Worm (Caenorhabditis elegans) whole organism, L1 larva: ENCODE results near the gene ttr-57.

Experiments
- ama-1 ChIP-seq: fragments of 150-350 bp; optimal IDR thresholded peaks from 2 replicates; lab custom pipeline; 2014
- elt-3 ChIP-seq, 6 experiments: fragments of 150-350 bp in 1 of 6; sonication (generic microtip); optimal IDR thresholded peaks; 2 replicates each; lab custom pipeline; 2017 to 2018; ENCODE audit warnings: missing biosample characterization in 6 of 6, missing genetic modification characterization in 6 of 6, inconsistent platforms in 1 of 6
- fkh-8 ChIP-seq: sonication (generic microtip); optimal IDR thresholded peaks from 2 replicates; lab custom pipeline; 2016; ENCODE audit warnings: mild to moderate bottlenecking, missing genetic modification characterization, missing compliant biosample characterization
- jun-1 ChIP-seq: fragments of 150-350 bp; optimal IDR thresholded peaks from 2 replicates; lab custom pipeline; 2014; ENCODE audit warnings: missing biosample characterization, missing genetic modification reagents, missing genetic modification characterization
- lsy-2 ChIP-seq, 2 experiments: fragments of 150-350 bp; optimal IDR thresholded peaks; 2 replicates each; lab custom pipeline; 2014; ENCODE audit warnings: missing biosample characterization in 2 of 2, missing genetic modification characterization in 2 of 2
- mab-9 ChIP-seq: fragments of 200-800 bp; sonication (Bioruptor generic); IDR thresholded peaks from 2 replicates; pipeline ENCODE4 v1.3.6; 2022; ENCODE audit warnings: missing genetic modification reagents, missing genetic modification characterization, missing compliant biosample characterization
- nhr-85 ChIP-seq: sonication (generic microtip); peaks from one replicate; lab custom pipeline; 2016; ENCODE audit warnings: missing genetic modification characterization, inconsistent platforms, missing compliant biosample characterization
- pqm-1 ChIP-seq: sonication (generic microtip); optimal IDR thresholded peaks from 3 replicates; lab custom pipeline; 2017; ENCODE audit warnings: missing biosample characterization, missing genetic modification characterization
- snpc-4 ChIP-seq: fragments of 150-350 bp; optimal IDR thresholded peaks from 2 replicates; lab custom pipeline; 2014; ENCODE audit warnings: missing biosample characterization, missing genetic modification characterization
- ztf-11 ChIP-seq, 2 experiments: sonication (generic microtip); optimal IDR thresholded peaks; 2 replicates each; lab custom pipeline; 2016 to 2017; ENCODE audit warnings: missing genetic modification characterization in 2 of 2, missing biosample characterization in 1 of 2, missing compliant biosample characterization in 1 of 2
- ztf-4 ChIP-seq: fragments of 150-350 bp; optimal IDR thresholded peaks from 2 replicates; lab custom pipeline; 2014; ENCODE audit warnings: missing biosample characterization, missing genetic modification characterization

- TF ChIP-seq ztf-4: no peak
- TF ChIP-seq ama-1 (lab: Kevin White, UChicago): no peak
- TF ChIP-seq snpc-4: no peak
- no peak for TF ChIP-seq fkh-8 (tag; lab: Kevin White, UChicago)
- no peak for TF ChIP-seq mab-9
- TF ChIP-seq ztf-11 (tag; optimal IDR thresholded peaks at IDR 0.05; lab: Kevin White, UChicago): no peak
- TF ChIP-seq elt-3 (tag; optimal IDR thresholded peaks at IDR 0.05; lab: Kevin White, UChicago): no peak
- no peak for TF ChIP-seq jun-1 (tag; lab: Kevin White, UChicago)
- TF ChIP-seq nhr-85 (tag; lab: Kevin White, UChicago): no peak
- TF ChIP-seq pqm-1 (tag; lab: Kevin White, UChicago): no peak
- no peak for TF ChIP-seq lsy-2 (tag; optimal IDR thresholded peaks at IDR 0.05; lab: Kevin White, UChicago)
Observed at ce11 chrV:20579534-20579933, 25.4 kb upstream of the ttr-57 start, which contains the start of gene F26F2.8.
